Worm (Caenorhabditis elegans) whole organism, midembryonic: ENCODE results near the gene C18B12.4.

Experiments used
- T22C8.4 ChIP-seq: fragments of 200-800 bp; sonication (Bioruptor generic); IDR thresholded peaks from 2 replicates; pipeline ENCODE4 v1.3.6; 2022; ENCODE audit warnings: missing genetic modification characterization, missing compliant biosample characterization
- cog-1 ChIP-seq: sonication (generic microtip); optimal IDR thresholded peaks from 2 replicates; lab custom pipeline; 2016; ENCODE audit warnings: missing genetic modification characterization, missing compliant biosample characterization
- flt-1 ChIP-seq: fragments of 200-800 bp; sonication (Bioruptor generic); IDR thresholded peaks from 2 replicates; pipeline ENCODE4 v1.3.6; 2022; ENCODE audit warnings: missing genetic modification characterization, missing compliant biosample characterization
- klf-2 ChIP-seq: fragments of 200-800 bp; sonication (Bioruptor generic); conservative IDR thresholded peaks from 2 replicates; pipeline ENCODE4 v1.3.6; 2022; ENCODE audit warnings: missing genetic modification reagents, missing genetic modification characterization, missing compliant biosample characterization
- med-1 ChIP-seq: sonication (generic microtip); optimal IDR thresholded peaks from 2 replicates; lab custom pipeline; 2017; ENCODE audit warnings: missing genetic modification characterization, mild to moderate bottlenecking, missing compliant biosample characterization, antibody characterized with exemption, missing genetic modification reagents; ENCODE audit not compliant: insufficient read depth
- ref-1 ChIP-seq: fragments of 200-800 bp; sonication (Bioruptor generic); conservative IDR thresholded peaks from 2 replicates; pipeline ENCODE4 v1.3.6; 2022; ENCODE audit warnings: missing genetic modification reagents, missing genetic modification characterization, missing compliant biosample characterization
- tab-1 ChIP-seq: fragments of 200-800 bp; sonication (Bioruptor generic); IDR thresholded peaks from 2 replicates; pipeline ENCODE4 v1.3.6; 2022; ENCODE audit warnings: missing genetic modification characterization, missing compliant biosample characterization
- ztf-23 ChIP-seq: fragments of 200-800 bp; sonication (Bioruptor generic); IDR thresholded peaks from 2 replicates; pipeline ENCODE4 v1.3.6; 2022; ENCODE audit warnings: missing genetic modification reagents, missing genetic modification characterization, missing compliant biosample characterization
- ztf-29 ChIP-seq: fragments of 200-800 bp; sonication (Bioruptor generic); IDR thresholded peaks from 2 replicates; pipeline ENCODE4 v1.3.6; 2022; ENCODE audit warnings: missing genetic modification reagents, missing genetic modification characterization, missing compliant biosample characterization

Gene C18B12.4

DNA sequence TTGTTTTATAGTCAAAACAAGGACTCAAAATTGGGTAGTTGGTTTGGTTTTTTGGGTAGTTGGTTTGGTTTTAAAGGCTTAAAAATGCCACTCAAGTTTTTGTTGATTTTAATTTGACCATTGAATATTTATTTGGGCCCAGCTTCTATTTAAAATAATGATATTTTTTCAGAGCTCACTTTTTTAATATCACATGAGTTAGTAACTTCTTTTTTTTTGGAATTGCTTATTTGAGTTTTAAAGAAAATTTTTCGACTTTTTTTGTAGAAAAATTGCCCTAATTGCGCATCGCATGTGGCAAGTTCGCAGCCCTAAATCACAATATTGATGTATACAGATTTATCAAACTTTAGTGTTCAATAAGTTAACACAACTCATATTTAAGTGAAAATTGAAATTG lies 4.7 kb downstream of the C18B12.4 start:
- no peak for TF ChIP-seq ztf-23
- TF ChIP-seq tab-1 (GFP tag; lab: Robert Waterston, UW): no peak
- no peak for TF ChIP-seq klf-2 (GFP tag; lab: Robert Waterston, UW)
- no peak for TF ChIP-seq ref-1
- TF ChIP-seq med-1 (GFP tag; lab: Kevin White, UChicago): no peak
- TF ChIP-seq flt-1 (GFP tag; lab: Robert Waterston, UW): no peak
- TF ChIP-seq cog-1 (tag; lab: Kevin White, UChicago): no peak
- no peak for TF ChIP-seq T22C8.4 (GFP tag; lab: Robert Waterston, UW)
- TF ChIP-seq ztf-29 (GFP tag; lab: Robert Waterston, UW): no peak

DNA sequence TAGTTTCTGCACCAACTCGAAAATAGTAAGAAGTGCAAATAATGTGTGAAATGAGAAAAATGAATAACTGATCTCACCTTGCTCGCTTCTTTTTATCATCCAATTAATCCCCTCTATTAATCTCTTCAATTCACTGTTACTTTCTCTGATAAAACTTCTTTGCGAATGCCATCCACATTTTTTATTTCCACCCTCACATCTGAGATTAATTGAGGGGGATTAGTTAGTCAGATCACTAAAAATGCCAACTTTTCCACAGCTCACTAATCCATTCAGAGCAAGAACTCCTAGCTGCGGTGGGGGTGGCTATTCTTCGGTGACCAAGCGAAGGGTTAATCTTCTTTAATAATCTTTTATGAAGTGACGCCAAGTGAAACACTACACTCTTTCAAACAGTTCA lies 5.6 kb downstream of the C18B12.4 start, which contains the start of gene dsc-1:
Gene dsc-1, minus strand, starts transcription at position 46 of the 400 bp plus-strand sequence.
- TF ChIP-seq med-1 (GFP tag; lab: Kevin White, UChicago): no peak
- TF ChIP-seq ref-1: no peak

DNA sequence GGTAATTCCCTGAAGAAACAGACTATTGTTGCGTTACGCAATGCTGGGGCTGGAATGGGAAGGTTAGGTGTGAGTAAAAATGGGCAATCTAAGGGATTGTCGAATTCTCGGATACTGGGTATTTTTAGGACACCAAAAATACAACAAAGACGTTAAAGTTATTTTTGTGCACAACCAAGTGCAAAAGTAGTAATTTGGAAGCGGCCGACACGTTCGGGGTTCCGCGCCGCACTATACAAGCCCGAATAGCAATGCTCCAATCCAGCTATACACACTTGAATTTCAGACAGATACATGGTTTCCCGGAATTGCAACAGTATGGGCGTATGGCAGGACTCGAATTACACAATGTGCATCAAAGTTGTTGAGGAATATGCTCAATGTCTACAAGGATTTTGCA lies 12.4 kb downstream of the C18B12.4 start:
- TF ChIP-seq cog-1 (tag; lab: Kevin White, UChicago) (no peak), ref-1 (no peak), ztf-23 (no peak), med-1 (GFP tag; lab: Kevin White, UChicago) (no peak), T22C8.4 (GFP tag; lab: Robert Waterston, UW) (no peak), klf-2 (GFP tag; lab: Robert Waterston, UW) (no peak)

DNA sequence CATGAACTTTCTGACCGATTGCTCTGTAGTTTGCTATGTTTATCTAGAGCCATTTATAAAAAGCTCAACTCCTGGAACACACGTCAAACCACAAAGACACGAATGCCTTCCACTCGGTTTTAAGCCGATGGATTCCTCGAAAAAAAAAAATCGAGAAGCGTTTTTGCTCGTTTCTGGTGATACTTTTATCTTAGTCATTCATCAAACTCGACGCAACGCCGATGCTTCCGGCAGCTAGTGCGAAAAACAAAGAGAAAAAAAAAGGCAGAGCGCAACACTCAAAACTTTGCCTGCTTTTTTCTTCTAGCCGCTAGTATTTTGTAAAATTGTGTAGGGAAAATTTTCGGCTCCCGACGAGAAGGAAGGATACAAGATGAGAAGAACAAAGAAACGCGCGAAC lies 12.8 kb downstream of the C18B12.4 start:
- TF ChIP-seq T22C8.4 (GFP tag; lab: Robert Waterston, UW): no peak
- TF ChIP-seq tab-1 (GFP tag; lab: Robert Waterston, UW): no peak
- TF ChIP-seq cog-1 (tag; lab: Kevin White, UChicago): no peak
- no peak for TF ChIP-seq med-1 (GFP tag; lab: Kevin White, UChicago)
- no peak for TF ChIP-seq ztf-23
- no peak for TF ChIP-seq flt-1 (GFP tag; lab: Robert Waterston, UW)
- TF ChIP-seq klf-2 (GFP tag; lab: Robert Waterston, UW): no peak
- no peak for TF ChIP-seq ref-1
- no peak for TF ChIP-seq ztf-29 (GFP tag; lab: Robert Waterston, UW)

DNA sequence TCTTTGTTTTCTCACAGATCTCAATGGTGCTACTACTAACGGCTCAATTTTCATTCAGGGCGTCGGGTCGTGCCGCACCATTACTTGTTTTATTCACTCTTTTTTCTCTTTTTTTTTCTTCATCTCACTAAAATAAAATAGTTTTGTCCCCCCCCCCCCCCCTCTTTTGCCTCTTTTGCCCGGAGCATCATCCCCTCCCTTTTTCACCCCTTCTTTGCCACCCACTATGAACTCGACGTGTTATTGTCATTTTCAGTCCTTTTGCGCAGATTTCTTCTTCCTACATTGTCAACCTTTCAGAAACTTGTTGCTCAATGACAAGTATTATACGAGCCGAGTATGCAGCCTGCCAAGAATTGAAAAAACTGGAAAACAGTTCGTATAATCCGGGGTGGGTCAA lies 14.4 kb downstream of the C18B12.4 start, which contains the start of gene seb-3:
Gene seb-3, plus strand, starts transcription at position 301 of the 400 bp plus-strand sequence.
- TF ChIP-seq flt-1 (GFP tag; lab: Robert Waterston, UW): no peak

DNA sequence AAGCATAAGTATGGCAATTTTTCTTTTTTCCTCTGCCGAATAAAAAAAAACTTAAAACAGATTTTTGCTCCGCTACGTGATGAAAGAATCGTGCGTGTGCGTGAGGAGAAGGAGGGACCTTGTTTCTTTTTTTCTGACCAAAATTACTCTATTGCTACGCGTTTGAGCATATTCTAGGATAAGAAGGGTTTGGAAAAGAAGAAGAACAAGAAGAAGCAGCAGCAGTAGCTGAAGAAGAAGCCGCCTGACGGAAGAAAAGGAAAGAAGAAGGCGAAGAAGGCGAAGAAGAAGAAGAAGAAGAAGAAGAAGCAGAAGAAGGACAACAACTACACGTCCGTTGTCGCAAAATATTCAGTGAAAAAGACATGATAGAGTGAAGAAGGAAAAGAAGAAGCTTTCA lies 24.3 kb downstream of the C18B12.4 start:
- TF ChIP-seq ref-1 (no peak), cog-1 (tag; lab: Kevin White, UChicago) (no peak), tab-1 (GFP tag; lab: Robert Waterston, UW) (no peak), flt-1 (GFP tag; lab: Robert Waterston, UW) (no peak), ztf-23 (no peak), ztf-29 (GFP tag; lab: Robert Waterston, UW) (no peak), T22C8.4 (GFP tag; lab: Robert Waterston, UW) (no peak)

DNA sequence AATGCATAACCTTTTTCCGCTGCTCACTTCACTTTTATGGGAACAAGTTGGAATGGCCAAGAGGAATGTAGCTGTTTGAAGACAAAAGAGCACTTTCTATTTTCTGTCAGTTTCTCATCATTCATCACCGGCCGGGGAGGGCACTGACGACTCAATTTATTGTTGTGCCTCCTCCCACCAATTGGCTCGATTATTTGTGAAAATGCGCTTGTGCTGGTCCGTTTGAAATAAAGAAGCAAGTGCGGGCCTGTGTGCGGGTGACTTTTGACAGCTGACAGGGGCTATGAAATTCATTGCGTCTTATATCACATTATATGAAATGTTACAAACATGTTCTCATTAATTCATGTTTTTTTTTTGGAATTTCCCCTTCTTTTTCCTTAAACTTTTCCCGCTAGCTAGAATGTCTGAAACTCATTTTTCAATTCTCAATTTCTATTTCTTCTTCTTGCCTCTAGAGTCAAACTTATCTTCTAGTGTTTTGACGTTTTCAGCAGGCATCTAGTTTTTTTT lies 26.4 kb downstream of the C18B12.4 start:
- TF ChIP-seq ztf-23: no peak
- no peak for TF ChIP-seq med-1 (GFP tag; lab: Kevin White, UChicago)
- TF ChIP-seq cog-1 (tag; lab: Kevin White, UChicago): no peak
- no peak for TF ChIP-seq flt-1 (GFP tag; lab: Robert Waterston, UW)
- no peak for TF ChIP-seq T22C8.4 (GFP tag; lab: Robert Waterston, UW)
- no peak for TF ChIP-seq ztf-29 (GFP tag; lab: Robert Waterston, UW)
- no peak for TF ChIP-seq klf-2 (GFP tag; lab: Robert Waterston, UW)
- TF ChIP-seq tab-1 (GFP tag; lab: Robert Waterston, UW): no peak
- TF ChIP-seq ref-1: no peak

DNA sequence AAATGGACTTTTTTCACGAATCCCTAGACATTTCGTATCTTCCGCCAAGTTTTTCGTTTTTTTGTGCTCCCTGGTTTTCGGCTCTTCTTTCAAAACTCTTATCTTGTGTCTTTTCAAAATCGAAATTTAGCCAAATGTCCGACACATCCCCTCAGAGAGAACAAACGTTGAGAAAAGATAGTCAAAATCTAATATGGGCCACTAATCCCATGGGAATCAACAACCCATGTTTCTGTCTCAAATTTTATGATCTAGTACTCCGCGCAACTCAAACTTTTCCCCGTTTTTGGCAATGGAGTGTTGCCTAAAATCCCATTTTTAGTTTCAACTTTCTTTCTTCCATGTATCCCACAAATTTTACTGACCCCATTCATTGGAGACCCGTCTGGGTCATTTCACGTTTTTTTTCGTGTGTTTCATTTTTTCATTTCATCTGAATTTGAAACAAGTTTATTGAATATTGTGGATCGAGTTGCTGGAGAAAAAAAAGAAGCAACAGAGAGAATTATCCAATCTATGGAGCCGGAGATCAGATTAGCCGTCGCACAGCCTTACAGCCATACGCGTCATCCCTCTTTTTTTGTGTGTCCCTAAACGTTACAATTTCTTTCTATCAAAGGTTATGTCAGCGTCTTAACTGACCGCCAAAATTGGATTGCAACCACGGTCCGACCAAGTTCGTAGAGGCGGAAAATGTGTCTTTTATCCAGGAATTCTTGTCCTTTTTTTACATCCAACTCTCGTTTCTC lies 28.7 kb downstream of the C18B12.4 start:
- TF ChIP-seq ztf-23 (no peak), tab-1 (GFP tag; lab: Robert Waterston, UW) (no peak), T22C8.4 (GFP tag; lab: Robert Waterston, UW) (no peak), klf-2 (GFP tag; lab: Robert Waterston, UW) (no peak), ref-1 (no peak), flt-1 (GFP tag; lab: Robert Waterston, UW) (no peak), ztf-29 (GFP tag; lab: Robert Waterston, UW) (no peak), cog-1 (tag; lab: Kevin White, UChicago) (no peak), med-1 (GFP tag; lab: Kevin White, UChicago) (no peak)

DNA sequence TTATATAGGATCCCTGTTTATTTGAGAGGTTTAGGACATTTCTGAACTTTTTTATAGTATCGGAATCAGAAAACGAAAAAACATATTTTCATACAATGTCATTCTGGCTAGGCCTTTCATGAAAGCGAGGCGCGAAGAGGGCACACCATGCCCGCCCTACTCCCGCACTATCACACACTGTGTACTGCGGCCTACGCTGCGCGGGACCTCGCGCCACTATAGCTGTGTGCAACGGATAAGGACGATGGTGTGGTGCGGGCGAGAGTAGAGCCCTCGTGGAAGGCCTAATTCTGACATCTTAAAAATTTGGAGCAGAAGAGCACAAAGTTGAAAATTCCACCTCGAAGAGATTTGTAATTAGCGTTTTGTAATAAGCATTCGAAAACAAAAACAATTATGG lies 29.5 kb downstream of the C18B12.4 start:
- TF ChIP-seq ztf-29 (GFP tag; lab: Robert Waterston, UW) (no peak), cog-1 (tag; lab: Kevin White, UChicago) (no peak), T22C8.4 (GFP tag; lab: Robert Waterston, UW) (no peak), med-1 (GFP tag; lab: Kevin White, UChicago) (no peak), klf-2 (GFP tag; lab: Robert Waterston, UW) (no peak), ref-1 (no peak), flt-1 (GFP tag; lab: Robert Waterston, UW) (no peak), tab-1 (GFP tag; lab: Robert Waterston, UW) (no peak), ztf-23 (no peak)

DNA sequence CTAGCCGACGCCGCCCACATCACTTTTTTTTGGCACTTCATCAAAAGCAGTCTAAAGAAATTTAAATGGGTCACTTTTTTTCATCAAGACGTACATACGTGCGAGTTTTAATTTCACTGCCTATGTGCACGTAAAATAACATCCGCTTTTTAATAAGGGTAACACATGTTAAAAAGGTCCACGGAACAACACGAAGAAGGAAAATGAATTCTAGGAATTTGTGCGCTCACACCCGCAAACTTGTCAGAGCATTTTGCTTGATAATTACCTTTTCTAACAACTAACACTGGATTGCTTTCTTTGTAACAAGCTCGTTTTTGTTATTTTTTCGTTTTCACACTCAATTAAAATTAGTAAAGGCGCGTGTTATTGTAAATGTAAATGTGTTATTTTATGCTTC lies 31.7 kb downstream of the C18B12.4 start:
- TF ChIP-seq med-1 (GFP tag; lab: Kevin White, UChicago) (no peak), ztf-23 (no peak), tab-1 (GFP tag; lab: Robert Waterston, UW) (no peak), flt-1 (GFP tag; lab: Robert Waterston, UW) (no peak), T22C8.4 (GFP tag; lab: Robert Waterston, UW) (no peak), cog-1 (tag; lab: Kevin White, UChicago) (no peak)
